Fruit fly (Drosophila melanogaster) whole organism, prepupa: ENCODE data around the gene Cog3.
A peak's percentile ranks its signal among the peaks of the same experiment; 100 is the strongest.

ENCODE experiments used
- Blimp-1 ChIP-seq: fragments of 200-800 bp; sonication (Bioruptor generic); optimal IDR thresholded peaks from 3 replicates; lab custom pipeline; 2017; ENCODE audit warnings: missing biosample characterization, missing genetic modification characterization, mild to moderate bottlenecking, moderate library complexity, missing genetic modification reagents
- CG10631 ChIP-seq: fragments of 200-800 bp; sonication (Bioruptor generic); optimal IDR thresholded peaks from 2 replicates; lab custom pipeline; 2016; ENCODE audit warnings: missing biosample characterization, missing genetic modification characterization
- CG10669 ChIP-seq: fragments of 200-800 bp; sonication (Bioruptor generic); optimal IDR thresholded peaks from 3 replicates; lab custom pipeline; 2018; ENCODE audit warnings: missing biosample characterization, mild to moderate bottlenecking, missing genetic modification characterization, moderate library complexity
- CG11294 ChIP-seq: fragments of 200-800 bp; sonication (Bioruptor generic); IDR thresholded peaks from 2 replicates; pipeline ENCODE4 v1.3.6; 2022; ENCODE audit warnings: missing biosample characterization, missing genetic modification characterization
- CG11762 ChIP-seq: fragments of 200-800 bp; sonication (Bioruptor generic); optimal IDR thresholded peaks from 3 replicates; lab custom pipeline; 2016; ENCODE audit warnings: missing biosample characterization, missing genetic modification characterization; ENCODE audit not compliant: insufficient read depth
- CG15336 ChIP-seq: fragments of 200-800 bp; sonication (Bioruptor generic); IDR thresholded peaks from 2 replicates; pipeline ENCODE4 v1.3.6; 2022; ENCODE audit warnings: missing biosample characterization, missing genetic modification characterization
- CG1621 ChIP-seq: fragments of 200-800 bp; sonication (Bioruptor generic); optimal IDR thresholded peaks from 3 replicates; lab custom pipeline; 2018; ENCODE audit warnings: missing biosample characterization, mild to moderate bottlenecking, missing genetic modification characterization
- CG16779 ChIP-seq: fragments of 200-800 bp; sonication (Bioruptor generic); optimal IDR thresholded peaks from 3 replicates; lab custom pipeline; 2017; ENCODE audit warnings: missing biosample characterization, mild to moderate bottlenecking, missing genetic modification characterization
- CG3032 ChIP-seq: fragments of 200-800 bp; optimal IDR thresholded peaks from 2 replicates; lab custom pipeline; 2019; ENCODE audit warnings: missing biosample characterization, mild to moderate bottlenecking, missing genetic modification characterization, moderate library complexity
- CG31627 ChIP-seq: fragments of 200-800 bp; sonication (Bioruptor generic); optimal IDR thresholded peaks from 3 replicates; lab custom pipeline; 2016; ENCODE audit warnings: missing biosample characterization, missing genetic modification characterization
- CG34406 ChIP-seq: fragments of 200-800 bp; sonication (Bioruptor generic); optimal IDR thresholded peaks from 3 replicates; lab custom pipeline; 2016; ENCODE audit warnings: missing biosample characterization, missing genetic modification characterization
- CG4318 ChIP-seq: fragments of 200-800 bp; sonication (Bioruptor generic); optimal IDR thresholded peaks from 3 replicates; lab custom pipeline; 2017; ENCODE audit warnings: missing biosample characterization, mild to moderate bottlenecking, missing genetic modification characterization
- CG6276 ChIP-seq: fragments of 200-800 bp; sonication (Bioruptor generic); optimal IDR thresholded peaks from 2 replicates; lab custom pipeline; 2017; ENCODE audit warnings: missing biosample characterization, mild to moderate bottlenecking, missing genetic modification characterization
- CG6792 ChIP-seq: fragments of 200-800 bp; sonication (Bioruptor generic); optimal IDR thresholded peaks from 3 replicates; lab custom pipeline; 2016; ENCODE audit warnings: missing biosample characterization, missing genetic modification characterization
- CG6808 ChIP-seq: fragments of 200-800 bp; sonication (Bioruptor generic); optimal IDR thresholded peaks from 3 replicates; lab custom pipeline; 2017; ENCODE audit warnings: missing biosample characterization, missing genetic modification characterization, mild to moderate bottlenecking, moderate library complexity, missing genetic modification reagents
- CG6854 ChIP-seq: fragments of 200-800 bp; sonication (Bioruptor generic); optimal IDR thresholded peaks from 2 replicates; lab custom pipeline; 2017; ENCODE audit warnings: missing biosample characterization, mild to moderate bottlenecking, missing genetic modification characterization
- CG7368 ChIP-seq: fragments of 200-800 bp; sonication (Bioruptor generic); optimal IDR thresholded peaks from 3 replicates; lab custom pipeline; 2016; ENCODE audit warnings: missing biosample characterization, missing genetic modification characterization
- CG8119 ChIP-seq: fragments of 200-800 bp; sonication (Bioruptor generic); IDR thresholded peaks from 3 replicates; pipeline ENCODE4 v1.3.6; 2022; ENCODE audit warnings: missing biosample characterization, missing genetic modification characterization
- CG9139 ChIP-seq: fragments of 200-800 bp; sonication (Bioruptor generic); optimal IDR thresholded peaks from 3 replicates; lab custom pipeline; 2017; ENCODE audit warnings: missing biosample characterization, mild to moderate bottlenecking, missing genetic modification characterization
- Eip75B ChIP-seq: fragments of 200-800 bp; sonication (Bioruptor generic); optimal IDR thresholded peaks from 3 replicates; lab custom pipeline; 2016; ENCODE audit warnings: missing biosample characterization, missing genetic modification characterization
- Eip93F ChIP-seq: fragments of 200-800 bp; sonication (Bioruptor generic); optimal IDR thresholded peaks from 2 replicates; lab custom pipeline; 2016; ENCODE audit warnings: missing biosample characterization, mild to moderate bottlenecking, missing genetic modification characterization
- Ets21C ChIP-seq: fragments of 200-800 bp; sonication (Bioruptor generic); optimal IDR thresholded peaks from 3 replicates; lab custom pipeline; 2016; ENCODE audit warnings: missing biosample characterization, missing genetic modification characterization
- Hr38 ChIP-seq: sonication (Bioruptor generic); optimal IDR thresholded peaks from 2 replicates; lab custom pipeline; 2016; ENCODE audit warnings: missing biosample characterization, missing genetic modification characterization
- Hr39 ChIP-seq: fragments of 200-800 bp; sonication (Bioruptor generic); optimal IDR thresholded peaks from 2 replicates; lab custom pipeline; 2016; ENCODE audit warnings: missing biosample characterization, missing genetic modification characterization
- Hr4 ChIP-seq: fragments of 200-800 bp; sonication (Bioruptor generic); optimal IDR thresholded peaks from 3 replicates; lab custom pipeline; 2016; ENCODE audit warnings: missing biosample characterization, missing genetic modification characterization
- Lpt ChIP-seq: fragments of 200-800 bp; sonication (Bioruptor generic); optimal IDR thresholded peaks from 3 replicates; lab custom pipeline; 2016; ENCODE audit warnings: missing biosample characterization, missing genetic modification characterization
- Met ChIP-seq: fragments of 200-800 bp; sonication (Bioruptor generic); optimal IDR thresholded peaks from 3 replicates; lab custom pipeline; 2016; ENCODE audit warnings: missing biosample characterization, missing genetic modification characterization
- OdsH ChIP-seq: fragments of 200-800 bp; sonication (Bioruptor generic); optimal IDR thresholded peaks from 3 replicates; lab custom pipeline; 2016; ENCODE audit warnings: missing biosample characterization, missing genetic modification characterization
- Sox102F ChIP-seq: fragments of 200-800 bp; sonication (Bioruptor generic); optimal IDR thresholded peaks from 2 replicates; lab custom pipeline; 2016; ENCODE audit warnings: missing biosample characterization, mild to moderate bottlenecking, missing genetic modification characterization
- Sox14 ChIP-seq: fragments of 200-800 bp; sonication (Bioruptor generic); optimal IDR thresholded peaks from 3 replicates; lab custom pipeline; 2016; ENCODE audit warnings: missing biosample characterization, missing genetic modification characterization
- Sox15 ChIP-seq: fragments of 200-800 bp; sonication (Bioruptor generic); optimal IDR thresholded peaks from 3 replicates; lab custom pipeline; 2016; ENCODE audit warnings: missing biosample characterization, missing genetic modification characterization
- achi ChIP-seq: fragments of 200-800 bp; sonication (Bioruptor generic); optimal IDR thresholded peaks from 3 replicates; lab custom pipeline; 2016; ENCODE audit warnings: missing biosample characterization, missing genetic modification characterization
- acj6 ChIP-seq: fragments of 200-800 bp; sonication (Bioruptor generic); optimal IDR thresholded peaks from 3 replicates; lab custom pipeline; 2016; ENCODE audit warnings: missing biosample characterization, missing genetic modification characterization
- cyc ChIP-seq: fragments of 200-800 bp; sonication (Bioruptor generic); optimal IDR thresholded peaks from 3 replicates; lab custom pipeline; 2016; ENCODE audit warnings: missing biosample characterization, missing genetic modification characterization
- dac ChIP-seq: fragments of 200-800 bp; sonication (Bioruptor generic); optimal IDR thresholded peaks from 2 replicates; lab custom pipeline; 2017; ENCODE audit warnings: missing biosample characterization, mild to moderate bottlenecking, missing genetic modification characterization
- dsx ChIP-seq: fragments of 200-800 bp; optimal IDR thresholded peaks from 3 replicates; lab custom pipeline; 2019; ENCODE audit warnings: missing biosample characterization, mild to moderate bottlenecking, missing genetic modification characterization, moderate library complexity; ENCODE audit not compliant: poor library complexity, severe bottlenecking
- esn ChIP-seq: fragments of 200-800 bp; sonication (Bioruptor generic); optimal IDR thresholded peaks from 2 replicates; lab custom pipeline; 2016; ENCODE audit warnings: missing biosample characterization, mild to moderate bottlenecking, missing genetic modification characterization, moderate library complexity
- fd59A ChIP-seq: fragments of 200-800 bp; sonication (Bioruptor generic); optimal IDR thresholded peaks from 2 replicates; lab custom pipeline; 2017; ENCODE audit warnings: missing biosample characterization, mild to moderate bottlenecking, missing genetic modification characterization, missing genetic modification reagents
- fd85E ChIP-seq: fragments of 200-800 bp; sonication (Bioruptor generic); optimal IDR thresholded peaks from 3 replicates; lab custom pipeline; 2016; ENCODE audit warnings: missing biosample characterization, missing genetic modification characterization
- fkh ChIP-seq: fragments of 200-800 bp; sonication (Bioruptor generic); optimal IDR thresholded peaks from 3 replicates; lab custom pipeline; 2017; ENCODE audit warnings: missing biosample characterization, mild to moderate bottlenecking, missing genetic modification characterization, moderate library complexity
- lz ChIP-seq: fragments of 200-800 bp; sonication (Bioruptor generic); optimal IDR thresholded peaks from 3 replicates; lab custom pipeline; 2016; ENCODE audit warnings: missing biosample characterization, missing genetic modification characterization
- net ChIP-seq: fragments of 200-800 bp; sonication (Bioruptor generic); optimal IDR thresholded peaks from 3 replicates; lab custom pipeline; 2016; ENCODE audit warnings: missing biosample characterization, missing genetic modification characterization
- pdm3 ChIP-seq: fragments of 200-800 bp; sonication (Bioruptor generic); optimal IDR thresholded peaks from 3 replicates; lab custom pipeline; 2016; ENCODE audit warnings: missing biosample characterization, missing genetic modification characterization
- salr ChIP-seq, 2 experiments: fragments of 200-800 bp; sonication (Bioruptor generic); optimal IDR thresholded peaks; 3 replicates each; lab custom pipeline; 2016 to 2018; ENCODE audit warnings: missing biosample characterization in 2 of 2, missing genetic modification characterization in 2 of 2, mild to moderate bottlenecking in 1 of 2
- spab ChIP-seq: fragments of 200-800 bp; sonication (Bioruptor generic); optimal IDR thresholded peaks from 2 replicates; lab custom pipeline; 2017; ENCODE audit warnings: missing biosample characterization, mild to moderate bottlenecking, missing genetic modification characterization, missing genetic modification reagents
- svp ChIP-seq: fragments of 200-800 bp; sonication (Bioruptor generic); peaks from one replicate; lab custom pipeline; 2016; ENCODE audit warnings: missing biosample characterization, missing genetic modification characterization
- topi ChIP-seq: fragments of 200-800 bp; sonication (Bioruptor generic); optimal IDR thresholded peaks from 3 replicates; lab custom pipeline; 2016; ENCODE audit warnings: missing biosample characterization, missing genetic modification characterization
- vri ChIP-seq: fragments of 200-800 bp; sonication (Bioruptor generic); optimal IDR thresholded peaks from 3 replicates; lab custom pipeline; 2016; ENCODE audit warnings: missing biosample characterization, mild to moderate bottlenecking, missing genetic modification characterization

Cog3 gene

dm6 chr2L:3437068-3437467 lies 19.8 kb downstream of the Cog3 start (continued):
- no peak for TF ChIP-seq CG9139 (GFP tag; lab: Kevin White, UChicago)
- TF ChIP-seq acj6 (GFP tag; lab: Kevin White, UChicago), result peak; percentile 76
- TF ChIP-seq fd85E, result peak; percentile 11
- TF ChIP-seq CG8119 (GFP tag; lab: Robert Waterston, UW), result peak; percentile 93
- TF ChIP-seq Hr39 (GFP tag; lab: Kevin White, UChicago), result peak; percentile 83
- TF ChIP-seq Eip75B (GFP tag; lab: Kevin White, UChicago), result peak; percentile 80
- TF ChIP-seq spab (GFP tag; lab: Kevin White, UChicago), result peak; percentile 31
- peak; percentile 96 for TF ChIP-seq esn (GFP tag; lab: Kevin White, UChicago)
- peak; percentile 93 for TF ChIP-seq Sox14 (GFP tag; lab: Kevin White, UChicago)
- TF ChIP-seq vri (GFP tag; lab: Kevin White, UChicago), result peak; percentile 95
- TF ChIP-seq CG10631 (GFP tag; lab: Kevin White, UChicago), result peak; percentile 83
- peak; percentile 89 for TF ChIP-seq Met
- peak; percentile 82 for TF ChIP-seq CG6276
- TF ChIP-seq salr (GFP tag; optimal IDR thresholded peaks at IDR 0.05; lab: Kevin White, UChicago), result peak; percentile 59 to 81
- peak; percentile 84 for TF ChIP-seq dac
- TF ChIP-seq Blimp-1 (GFP tag; lab: Kevin White, UChicago), result peak; percentile 66
- TF ChIP-seq, all 60 proteins: peak for 55

dm6 chr2L:3436347-3436746 lies 20.5 kb downstream of the Cog3 start:
- peak; percentile 43 for TF ChIP-seq dac
- TF ChIP-seq CG11294, result no peak
- TF ChIP-seq CG6808 (GFP tag; lab: Kevin White, UChicago), result no peak
- no peak for TF ChIP-seq CG6854 (GFP tag; lab: Kevin White, UChicago)
- TF ChIP-seq CG6792 (GFP tag; lab: Kevin White, UChicago), result no peak
- TF ChIP-seq Hr4 (GFP tag; lab: Kevin White, UChicago), result peak; percentile 38
- TF ChIP-seq topi (GFP tag; lab: Kevin White, UChicago), result no peak
- TF ChIP-seq spab (GFP tag; lab: Kevin White, UChicago), result no peak
- TF ChIP-seq net (GFP tag; lab: Kevin White, UChicago), result peak; percentile 6
- no peak for TF ChIP-seq fd85E
- TF ChIP-seq CG10631 (GFP tag; lab: Kevin White, UChicago), result no peak
- TF ChIP-seq pdm3 (GFP tag; lab: Kevin White, UChicago), result peak; percentile 17
- no peak for TF ChIP-seq CG31627 (GFP tag; lab: Kevin White, UChicago)
- no peak for TF ChIP-seq CG10669
- TF ChIP-seq dsx (GFP tag; lab: Kevin White, UChicago), result no peak
- TF ChIP-seq OdsH, result peak; percentile 39
- TF ChIP-seq cyc (GFP tag; lab: Kevin White, UChicago), result no peak
- peak; percentile 68 for TF ChIP-seq CG8119 (GFP tag; lab: Robert Waterston, UW)
- TF ChIP-seq Eip93F (GFP tag; lab: Kevin White, UChicago), result no peak
- TF ChIP-seq CG16779 (tag; lab: Kevin White, UChicago), result no peak
- no peak for TF ChIP-seq CG34406
- no peak for TF ChIP-seq esn (GFP tag; lab: Kevin White, UChicago)
- TF ChIP-seq CG4318 (GFP tag; lab: Kevin White, UChicago), result peak; percentile 4
- TF ChIP-seq vri (GFP tag; lab: Kevin White, UChicago), result no peak
- peak; percentile 29; the same call in 1 of the 2 replicates for TF ChIP-seq CG15336 (GFP tag; lab: Robert Waterston, UW)
- no peak for TF ChIP-seq CG9139 (GFP tag; lab: Kevin White, UChicago)
- TF ChIP-seq Sox102F (GFP tag; lab: Kevin White, UChicago), result no peak
- TF ChIP-seq CG11762 (GFP tag; lab: Kevin White, UChicago), result no peak
- TF ChIP-seq acj6 (GFP tag; lab: Kevin White, UChicago), result no peak
- TF ChIP-seq CG3032 (tag; lab: Kevin White, UChicago), result no peak
- TF ChIP-seq Lpt (GFP tag; lab: Kevin White, UChicago), result no peak
- TF ChIP-seq Blimp-1 (GFP tag; lab: Kevin White, UChicago), result no peak
- TF ChIP-seq CG1621 (tag; lab: Kevin White, UChicago), result no peak
- no peak for TF ChIP-seq CG7368
- TF ChIP-seq lz (GFP tag; lab: Kevin White, UChicago), result no peak
- no peak for TF ChIP-seq Hr38 (GFP tag; lab: Kevin White, UChicago)
- TF ChIP-seq fd59A, result no peak
- no peak for TF ChIP-seq svp (GFP tag; lab: Kevin White, UChicago)
- TF ChIP-seq Eip75B (GFP tag; lab: Kevin White, UChicago), result no peak
- TF ChIP-seq salr (GFP tag; optimal IDR thresholded peaks at IDR 0.05; lab: Kevin White, UChicago), result no peak
- no peak for TF ChIP-seq Ets21C (GFP tag; lab: Kevin White, UChicago)
- peak; percentile 29 for TF ChIP-seq achi (GFP tag; lab: Kevin White, UChicago)
- no peak for TF ChIP-seq fkh
- peak; percentile 12 for TF ChIP-seq CG6276
- TF ChIP-seq Sox15 (GFP tag; lab: Kevin White, UChicago), result no peak
